Worm (Caenorhabditis elegans) whole organism, L4/young adult: ENCODE data around the gene srh-291.

ENCODE experiments used
- W03F9.2 ChIP-seq: fragments of 150-350 bp; optimal IDR thresholded peaks from 2 replicates; lab custom pipeline; 2014; ENCODE audit warnings: missing biosample characterization, missing genetic modification characterization
- dao-5 ChIP-seq: sonication (generic microtip); optimal IDR thresholded peaks from 2 replicates; lab custom pipeline; 2016; ENCODE audit warnings: missing genotype, missing genetic modification characterization, moderate library complexity, missing compliant biosample characterization
- him-1 ChIP-seq: sonication (generic microtip); optimal IDR thresholded peaks from 2 replicates; lab custom pipeline; 2016; ENCODE audit warnings: missing genotype, missing genetic modification reagents, missing genetic modification characterization, missing compliant biosample characterization

- TF ChIP-seq him-1 (tag; lab: Kevin White, UChicago), result no peak
- no peak for TF ChIP-seq dao-5 (tag; lab: Kevin White, UChicago)
- no peak for TF ChIP-seq W03F9.2 (tag; lab: Kevin White, UChicago)
These were observed at the start of gene srh-291 for ce11 chrV:17805323-17805722.
